Worm (Caenorhabditis elegans) whole organism, dauer: ENCODE measurements around the gene C18H7.4.

Source experiments
- unc-62 ChIP-seq: sonication (generic microtip); optimal IDR thresholded peaks from 2 replicates; lab custom pipeline; 2017; ENCODE audit warnings: missing biosample characterization, missing genetic modification reagents, missing genetic modification characterization

C18H7.4 gene

ce11 chrIV:631869-632268 lies 38.7 kb downstream of the C18H7.4 start:
- no peak for TF ChIP-seq unc-62 (GFP tag; lab: Kevin White, UChicago)

ce11 chrIV:633565-633964 lies 40.4 kb downstream of the C18H7.4 start:
- TF ChIP-seq unc-62 (GFP tag; lab: Kevin White, UChicago): no peak

- no peak for TF ChIP-seq unc-62 (GFP tag; lab: Kevin White, UChicago)
Observed at ce11 chrIV:639167-639566, 46.0 kb downstream of the C18H7.4 start.

- no peak for TF ChIP-seq unc-62 (GFP tag; lab: Kevin White, UChicago)
Observed at ce11 chrIV:643481-643880, 50.4 kb downstream of the C18H7.4 start.
